Fruit fly (Drosophila melanogaster) whole organism, embryonic: ENCODE data around the gene SMC1.

Experiments used
- Ada2b ChIP-seq: fragments of 200-800 bp; sonication (Bioruptor generic); IDR thresholded peaks from 2 replicates; pipeline ENCODE4 v1.3.6; 2022; ENCODE audit warnings: missing biosample characterization, missing genetic modification characterization
- Awh ChIP-seq: fragments of 200-800 bp; sonication (Bioruptor generic); IDR thresholded peaks from 2 replicates; pipeline ENCODE4, ENCODE4 v1.3.6; 2022; ENCODE audit warnings: missing biosample characterization, missing genetic modification characterization
- Bdp1 ChIP-seq: fragments of 200-800 bp; sonication (Bioruptor generic); optimal IDR thresholded peaks from 3 replicates; lab custom pipeline; 2016; ENCODE audit warnings: missing biosample characterization, missing genetic modification characterization
- Bteb2 ChIP-seq: fragments of 200-800 bp; sonication (Bioruptor generic); optimal IDR thresholded peaks from 2 replicates; lab custom pipeline; 2016; ENCODE audit warnings: missing biosample characterization, missing genetic modification characterization
- CG10209 ChIP-seq: fragments of 200-800 bp; sonication (Bioruptor generic); optimal IDR thresholded peaks from 3 replicates; lab custom pipeline; 2017; ENCODE audit warnings: missing biosample characterization, mild to moderate bottlenecking, missing genetic modification characterization, missing genetic modification reagents
- CG10979 ChIP-seq: fragments of 200-800 bp; sonication (Bioruptor generic); optimal IDR thresholded peaks from 2 replicates; lab custom pipeline; 2018; ENCODE audit warnings: missing biosample characterization, mild to moderate bottlenecking, missing genetic modification characterization, moderate library complexity
- CG11695 ChIP-seq: fragments of 200-800 bp; sonication (Bioruptor generic); IDR thresholded peaks from 3 replicates; pipeline ENCODE4 v1.3.6; 2022; ENCODE audit warnings: missing biosample characterization, missing genetic modification characterization
- CG11696 ChIP-seq: fragments of 200-800 bp; sonication (Bioruptor generic); IDR thresholded peaks from 2 replicates; pipeline ENCODE4 v1.3.6; 2022; ENCODE audit warnings: missing biosample characterization, missing genetic modification characterization
- CG12659 ChIP-seq: fragments of 200-800 bp; sonication (Bioruptor generic); optimal IDR thresholded peaks from 3 replicates; lab custom pipeline; 2017; ENCODE audit warnings: mild to moderate bottlenecking, missing biosample characterization, missing genetic modification reagents, missing genetic modification characterization
- CG12769 ChIP-seq: fragments of 200-800 bp; sonication (Bioruptor generic); optimal IDR thresholded peaks from 2 replicates; lab custom pipeline; 2019; ENCODE audit warnings: missing biosample characterization, mild to moderate bottlenecking, missing genetic modification characterization, moderate library complexity
- CG13123 ChIP-seq: fragments of 200-800 bp; sonication (Bioruptor generic); optimal IDR thresholded peaks from 2 replicates; lab custom pipeline; 2016; ENCODE audit warnings: missing biosample characterization, missing genetic modification characterization
- CG13624 ChIP-seq: fragments of 200-800 bp; sonication (Bioruptor generic); optimal IDR thresholded peaks from 2 replicates; lab custom pipeline; 2016; ENCODE audit warnings: missing biosample characterization, missing genetic modification characterization
- CG1602 ChIP-seq: fragments of 200-800 bp; sonication (Bioruptor generic); optimal IDR thresholded peaks from 3 replicates; lab custom pipeline; 2016; ENCODE audit warnings: missing biosample characterization, missing genetic modification characterization
- CG1603 ChIP-seq: fragments of 200-800 bp; sonication (Bioruptor generic); optimal IDR thresholded peaks from 2 replicates; lab custom pipeline; 2019; ENCODE audit warnings: missing biosample characterization, mild to moderate bottlenecking, missing genetic modification characterization, moderate library complexity
- CG16863 ChIP-seq: fragments of 200-800 bp; sonication (Bioruptor generic); optimal IDR thresholded peaks from 3 replicates; lab custom pipeline; 2016; ENCODE audit warnings: missing biosample characterization, missing genetic modification characterization
- CG17361 ChIP-seq: fragments of 200-800 bp; sonication (Bioruptor generic); IDR thresholded peaks from 3 replicates; pipeline ENCODE4 v1.3.6; 2022; ENCODE audit warnings: missing biosample characterization, missing genetic modification characterization
- CG18619 ChIP-seq: fragments of 200-800 bp; sonication (Bioruptor generic); optimal IDR thresholded peaks from 3 replicates; lab custom pipeline; 2017; ENCODE audit warnings: missing biosample characterization, mild to moderate bottlenecking, missing genetic modification characterization
- CG2120 ChIP-seq: fragments of 200-800 bp; sonication (Bioruptor generic); optimal IDR thresholded peaks from 3 replicates; lab custom pipeline; 2016; ENCODE audit warnings: missing biosample characterization, missing genetic modification characterization
- CG2129 ChIP-seq: fragments of 200-800 bp; sonication (Bioruptor generic); IDR thresholded peaks from 2 replicates; pipeline ENCODE4 v1.3.6; 2022; ENCODE audit warnings: missing biosample characterization, missing genetic modification characterization; ENCODE audit not compliant: partially characterized antibody
- CG30020 ChIP-seq: fragments of 200-800 bp; optimal IDR thresholded peaks from 2 replicates; lab custom pipeline; 2019; ENCODE audit warnings: missing biosample characterization, mild to moderate bottlenecking, missing genetic modification characterization, moderate library complexity
- CG31441 ChIP-seq: fragments of 200-800 bp; sonication (Bioruptor generic); IDR thresholded peaks from 2 replicates; pipeline ENCODE4 v1.3.6; 2022; ENCODE audit warnings: missing biosample characterization, missing genetic modification characterization
- CG32772 ChIP-seq: fragments of 200-800 bp; sonication (Bioruptor generic); IDR thresholded peaks from 2 replicates; pipeline ENCODE4 v1.3.6; 2022; ENCODE audit warnings: missing biosample characterization, missing genetic modification characterization
- CG34224 ChIP-seq: fragments of 200-800 bp; sonication (Bioruptor generic); IDR thresholded peaks from 3 replicates; pipeline ENCODE4 v1.3.6; 2022; ENCODE audit warnings: missing biosample characterization, missing genetic modification characterization; ENCODE audit not compliant: partially characterized antibody
- CG8290 ChIP-seq, 3 experiments: fragments of 200-800 bp; sonication (Bioruptor generic); optimal IDR thresholded peaks; 2 replicates each; lab custom pipeline; 2016 to 2019; ENCODE audit warnings: missing biosample characterization in 3 of 3, missing genetic modification characterization in 3 of 3, mild to moderate bottlenecking in 2 of 3, moderate library complexity in 1 of 3
- Chrac-16 ChIP-seq: fragments of 200-800 bp; sonication (Bioruptor generic); optimal IDR thresholded peaks from 3 replicates; lab custom pipeline; 2016; ENCODE audit warnings: missing biosample characterization, missing genetic modification characterization
- Dad ChIP-seq: fragments of 200-800 bp; sonication (Bioruptor generic); optimal IDR thresholded peaks from 3 replicates; lab custom pipeline; 2016; ENCODE audit warnings: missing biosample characterization, missing genetic modification characterization
- E2f2 ChIP-seq: fragments of 200-800 bp; sonication (Bioruptor generic); IDR thresholded peaks from 2 replicates; pipeline ENCODE4 v1.3.6; 2022; ENCODE audit warnings: missing biosample characterization, missing genetic modification characterization
- HLH54F ChIP-seq: fragments of 200-800 bp; sonication (Bioruptor generic); optimal IDR thresholded peaks from 3 replicates; lab custom pipeline; 2016; ENCODE audit warnings: missing biosample characterization, missing genetic modification characterization
- Hr3 ChIP-seq: fragments of 200-800 bp; sonication (Bioruptor generic); optimal IDR thresholded peaks from 3 replicates; lab custom pipeline; 2016; ENCODE audit warnings: missing biosample characterization, missing genetic modification characterization
- NK7.1 ChIP-seq: fragments of 200-800 bp; sonication (Bioruptor generic); optimal IDR thresholded peaks from 3 replicates; lab custom pipeline; 2016; ENCODE audit warnings: missing biosample characterization, missing genetic modification characterization
- Pdp1 ChIP-seq, 2 experiments: fragments of 200-800 bp; sonication (Bioruptor generic); optimal IDR thresholded peaks; 3 replicates each; lab custom pipeline; 2016; ENCODE audit warnings: missing biosample characterization in 2 of 2, missing genetic modification characterization in 2 of 2, mild to moderate bottlenecking in 1 of 2, moderate library complexity in 1 of 2
- Ptx1 ChIP-seq: fragments of 200-800 bp; sonication (Bioruptor generic); IDR thresholded peaks from 2 replicates; pipeline ENCODE4 v1.3.6; 2022; ENCODE audit warnings: missing biosample characterization, missing genetic modification characterization
- Sin3A ChIP-seq: fragments of >200 bp; optimal IDR thresholded peaks from 2 replicates; lab custom pipeline; 2018
- dmrt99B ChIP-seq: fragments of 200-800 bp; sonication (Bioruptor generic); optimal IDR thresholded peaks from 2 replicates; lab custom pipeline; 2018; ENCODE audit warnings: missing biosample characterization, mild to moderate bottlenecking, missing genetic modification characterization, moderate library complexity
- dpn ChIP-seq, 2 experiments: fragments of 200-800 bp; sonication (Bioruptor generic); optimal IDR thresholded peaks; 3 replicates each; lab custom pipeline; 2016; ENCODE audit warnings: missing biosample characterization in 2 of 2, missing genetic modification characterization in 2 of 2
- fd3F ChIP-seq: fragments of 200-800 bp; sonication (Bioruptor generic); optimal IDR thresholded peaks from 2 replicates; lab custom pipeline; 2018; ENCODE audit warnings: missing biosample characterization, mild to moderate bottlenecking, missing genetic modification characterization, moderate library complexity
- gem ChIP-seq: fragments of 200-800 bp; sonication (Bioruptor generic); optimal IDR thresholded peaks from 2 replicates; lab custom pipeline; 2019; ENCODE audit warnings: missing biosample characterization, mild to moderate bottlenecking, missing genetic modification characterization, moderate library complexity
- grau ChIP-seq: fragments of 200-800 bp; optimal IDR thresholded peaks from 3 replicates; lab custom pipeline; 2019; ENCODE audit warnings: missing biosample characterization, mild to moderate bottlenecking, missing genetic modification characterization, moderate library complexity
- h ChIP-seq: fragments of >200 bp; optimal IDR thresholded peaks from 2 replicates; lab custom pipeline; 2017
- klu ChIP-seq: fragments of 200-800 bp; sonication (Bioruptor generic); IDR thresholded peaks from 2 replicates; pipeline ENCODE4 v1.3.6; 2022; ENCODE audit warnings: missing biosample characterization, missing genetic modification characterization
- lilli ChIP-seq: fragments of 200-800 bp; sonication (Bioruptor generic); optimal IDR thresholded peaks from 3 replicates; lab custom pipeline; 2016; ENCODE audit warnings: missing biosample characterization, missing genetic modification characterization
- lola ChIP-seq, 3 experiments: fragments of >200 bp in 2 of 3; fragments of 200-800 bp in 1 of 3; sonication (Bioruptor generic) in 1 of 3; optimal IDR thresholded peaks; 2 replicates each; lab custom pipeline; 2017 to 2019; ENCODE audit warnings: missing biosample characterization in 3 of 3, missing genetic modification characterization in 3 of 3, mild to moderate bottlenecking in 1 of 3, moderate library complexity in 1 of 3
- mam ChIP-seq: fragments of 200-800 bp; sonication (Bioruptor generic); optimal IDR thresholded peaks from 3 replicates; lab custom pipeline; 2016; ENCODE audit warnings: missing biosample characterization, missing genetic modification characterization
- p53 ChIP-seq: fragments of 200-800 bp; sonication (Bioruptor generic); optimal IDR thresholded peaks from 2 replicates; lab custom pipeline; 2016; ENCODE audit warnings: missing biosample characterization, missing genetic modification characterization
- pnt ChIP-seq: fragments of 200-800 bp; sonication (Bioruptor generic); optimal IDR thresholded peaks from 3 replicates; lab custom pipeline; 2016; ENCODE audit warnings: missing biosample characterization, missing genetic modification characterization
- prd ChIP-seq, 3 experiments: fragments of >200 bp in 2 of 3; fragments of 200-800 bp in 1 of 3; sonication (Bioruptor generic) in 1 of 3; optimal IDR thresholded peaks in 2 of 3; IDR thresholded peaks in 1 of 3; 2 replicates in 2 of 3; 3 replicates in 1 of 3; pipeline versions ENCODE4 v1.3.6 to Lab custom; 2017 to 2022; ENCODE audit warnings: missing biosample characterization in 1 of 3, missing genetic modification characterization in 1 of 3
- ttk ChIP-seq: fragments of 200-800 bp; sonication (Bioruptor generic); IDR thresholded peaks from 2 replicates; pipeline ENCODE4 v2.1.2; 2022; ENCODE audit warnings: missing biosample characterization, missing genetic modification characterization
- wek ChIP-seq: fragments of 200-800 bp; sonication (Bioruptor generic); optimal IDR thresholded peaks from 3 replicates; lab custom pipeline; 2018; ENCODE audit warnings: missing biosample characterization, mild to moderate bottlenecking, missing genetic modification characterization, moderate library complexity

Gene SMC1

DNA sequence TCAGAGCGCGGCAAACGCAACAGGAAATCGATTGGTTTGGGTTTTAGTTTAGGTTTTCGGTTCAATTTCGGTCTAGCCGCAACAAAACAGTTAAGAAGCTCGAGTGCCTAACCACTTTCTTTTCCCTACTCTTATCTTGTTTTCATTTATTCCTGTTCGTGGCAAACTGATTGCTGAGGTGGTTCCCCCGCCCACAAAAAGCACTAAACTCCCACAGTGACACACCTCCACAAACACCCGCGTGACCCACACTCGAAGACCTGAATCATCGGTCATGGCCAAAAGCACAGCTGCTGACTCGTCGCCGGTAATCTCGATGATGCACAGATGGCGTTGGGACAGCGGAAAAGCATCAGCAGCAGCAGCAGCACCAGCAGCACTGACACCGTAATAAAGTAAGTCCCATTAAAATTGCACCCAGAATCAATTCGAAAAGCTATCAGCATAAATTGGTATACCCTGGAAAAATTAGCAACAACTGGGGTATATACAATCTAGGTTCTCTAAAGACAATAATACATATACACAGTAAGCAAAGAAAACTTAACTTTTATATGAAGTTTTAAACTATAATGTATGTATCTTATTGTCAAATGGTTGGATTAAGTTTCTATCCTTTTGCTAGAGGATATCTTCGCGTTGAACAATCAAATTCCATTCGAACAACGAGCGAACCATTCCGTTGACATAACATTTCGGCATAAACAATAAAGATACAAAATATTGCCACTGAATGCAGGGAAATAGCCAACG lies 32.2 kb upstream of the SMC1 start (continued):
- TF ChIP-seq h: no peak
- no peak for TF ChIP-seq prd (optimal IDR thresholded peaks at IDR 0.05; lab: Kevin White, UChicago)
- peak; percentile 49; the same call in 2 of the 3 replicates for TF ChIP-seq prd (GFP tag; IDR thresholded peaks at IDR 0.05; lab: Robert Waterston, UW)
- no peak for TF ChIP-seq CG8290 (GFP tag; optimal IDR thresholded peaks at IDR 0.05; lab: Kevin White, UChicago)
- peak in 1 of 2 experiments; percentile 29 for TF ChIP-seq CG8290 (tag; optimal IDR thresholded peaks at IDR 0.05; lab: Kevin White, UChicago)
- TF ChIP-seq Pdp1 (GFP tag; optimal IDR thresholded peaks at IDR 0.05; lab: Kevin White, UChicago): peak in 1 of 2 experiments; percentile 51
- TF ChIP-seq Bteb2 (GFP tag; lab: Kevin White, UChicago): no peak
- TF ChIP-seq CG2120 (GFP tag; lab: Kevin White, UChicago): peak; percentile 38
- TF ChIP-seq CG16863 (GFP tag; lab: Kevin White, UChicago): peak; percentile 44
- no peak for TF ChIP-seq p53 (GFP tag; lab: Kevin White, UChicago)
- peak; percentile 42 for TF ChIP-seq lilli (GFP tag; lab: Kevin White, UChicago)
- TF ChIP-seq lola (GFP tag; optimal IDR thresholded peaks at IDR 0.05; lab: Kevin White, UChicago): peak in 1 of 3 experiments; percentile 17
- no peak for TF ChIP-seq Dad
- TF ChIP-seq wek (GFP tag; lab: Kevin White, UChicago): no peak
- TF ChIP-seq CG1602 (GFP tag; lab: Kevin White, UChicago): peak; percentile 18
- TF ChIP-seq CG18619: peak; percentile 13
- peak; percentile 13 for TF ChIP-seq CG12659 (GFP tag; lab: Kevin White, UChicago)
- TF ChIP-seq fd3F (GFP tag; lab: Kevin White, UChicago): no peak
- TF ChIP-seq CG10979 (tag; lab: Kevin White, UChicago): peak; percentile 13
- TF ChIP-seq mam (GFP tag; lab: Kevin White, UChicago): peak; percentile 11
- no peak for TF ChIP-seq klu (GFP tag; lab: Robert Waterston, UW)
- peak; percentile 40 for TF ChIP-seq CG1603 (tag; lab: Kevin White, UChicago)
- peak; percentile 51 for TF ChIP-seq CG31441
- peak; percentile 49; the same call in 2 of the 3 replicates for TF ChIP-seq CG17361
- no peak for TF ChIP-seq CG13123 (GFP tag; lab: Kevin White, UChicago)
- TF ChIP-seq ttk (GFP tag; lab: Robert Waterston, UW): peak; percentile 21; the same call in 1 of the 2 replicates
- no peak for TF ChIP-seq Bdp1 (GFP tag; lab: Kevin White, UChicago)
- TF ChIP-seq HLH54F (GFP tag; lab: Kevin White, UChicago): no peak
- no peak for TF ChIP-seq Sin3A
- no peak for TF ChIP-seq CG2129
- peak; percentile 41; the same call in 1 of the 2 replicates for TF ChIP-seq Awh (GFP tag; lab: Robert Waterston, UW)
- no peak for TF ChIP-seq CG30020
- peak; percentile 43; the same call in 1 of the 2 replicates for TF ChIP-seq Ada2b (GFP tag; lab: Robert Waterston, UW)
- peak; percentile 54 for TF ChIP-seq grau (tag; lab: Kevin White, UChicago)
- TF ChIP-seq CG32772 (GFP tag; lab: Robert Waterston, UW): peak; percentile 38; the same call in 1 of the 2 replicates
- TF ChIP-seq NK7.1 (GFP tag; lab: Kevin White, UChicago): peak; percentile 17
- no peak for TF ChIP-seq CG34224
- TF ChIP-seq CG12769 (tag; lab: Kevin White, UChicago): peak; percentile 36
- TF ChIP-seq CG10209 (GFP tag; lab: Kevin White, UChicago): peak; percentile 36
- TF ChIP-seq CG11695 (GFP tag; lab: Robert Waterston, UW): peak; percentile 37; the same call in 1 of the 3 replicates
- TF ChIP-seq dmrt99B: peak; percentile 54
- peak; percentile 46 for TF ChIP-seq Ptx1 (GFP tag; lab: Robert Waterston, UW)
- TF ChIP-seq CG13624 (GFP tag; lab: Kevin White, UChicago): peak; percentile 21
- peak; percentile 18 for TF ChIP-seq Chrac-16 (GFP tag; lab: Kevin White, UChicago)
- TF ChIP-seq Hr3 (GFP tag; lab: Kevin White, UChicago): peak; percentile 3
- TF ChIP-seq CG11696 (GFP tag; lab: Robert Waterston, UW): 0 out of 2 replicates have a peak, but pooled peaks have one; percentile 15
- TF ChIP-seq E2f2 (GFP tag; lab: Robert Waterston, UW): 0 out of 2 replicates have a peak, but pooled peaks have one; percentile 21
- TF ChIP-seq gem (tag; lab: Kevin White, UChicago): peak; percentile 58
- peak; percentile 9 for TF ChIP-seq pnt
- peak; percentile 30 to 35 for TF ChIP-seq dpn (GFP tag; optimal IDR thresholded peaks at IDR 0.05; lab: Kevin White, UChicago)
